Worm (Caenorhabditis elegans) whole organism, L3 larva: ENCODE results near the gene rpt-1.

ENCODE experiments used
- R02D3.7 ChIP-seq: fragments of 150-350 bp; optimal IDR thresholded peaks from 2 replicates; lab custom pipeline; 2014; ENCODE audit warnings: missing biosample characterization, missing genetic modification characterization
- aly-2 ChIP-seq: fragments of 150-350 bp; optimal IDR thresholded peaks from 2 replicates; lab custom pipeline; 2014; ENCODE audit warnings: missing biosample characterization, missing genetic modification characterization
- ama-1 ChIP-seq: fragments of 150-350 bp; optimal IDR thresholded peaks from 2 replicates; lab custom pipeline; 2018
- ceh-28 ChIP-seq: fragments of 150-350 bp; optimal IDR thresholded peaks from 2 replicates; lab custom pipeline; 2014; ENCODE audit warnings: missing biosample characterization, missing genetic modification reagents, missing genetic modification characterization
- ceh-82 ChIP-seq: fragments of 150-350 bp; optimal IDR thresholded peaks from 2 replicates; lab custom pipeline; 2014; ENCODE audit warnings: missing biosample characterization, missing genetic modification characterization
- daf-12 ChIP-seq: fragments of 150-350 bp; optimal IDR thresholded peaks from 2 replicates; lab custom pipeline; 2014; ENCODE audit warnings: missing biosample characterization, missing genetic modification reagents, missing genetic modification characterization
- egl-27 ChIP-seq: sonication (generic microtip); optimal IDR thresholded peaks from 4 replicates; lab custom pipeline; 2017; ENCODE audit warnings: missing biosample characterization, missing genetic modification reagents, missing genetic modification characterization
- egl-5 ChIP-seq: fragments of 150-350 bp; optimal IDR thresholded peaks from 2 replicates; lab custom pipeline; 2017; ENCODE audit warnings: missing biosample characterization, missing genetic modification reagents, missing genetic modification characterization, inconsistent platforms
- elt-1 ChIP-seq: fragments of 150-350 bp; optimal IDR thresholded peaks from 2 replicates; lab custom pipeline; 2014; ENCODE audit warnings: missing biosample characterization, missing genetic modification characterization
- elt-2 ChIP-seq: sonication (generic microtip); optimal IDR thresholded peaks from 2 replicates; lab custom pipeline; 2016; ENCODE audit warnings: missing genetic modification reagents, mild to moderate bottlenecking, missing genetic modification characterization, missing compliant biosample characterization
- elt-3 ChIP-seq, 3 experiments: fragments of 150-350 bp in 1 of 3; sonication (generic microtip) in 2 of 3; optimal IDR thresholded peaks; 2 replicates in 2 of 3; 4 replicates in 1 of 3; lab custom pipeline; 2014 to 2017; ENCODE audit warnings: missing biosample characterization in 3 of 3, missing genetic modification characterization in 3 of 3
- eor-1 ChIP-seq, 2 experiments: fragments of 150-350 bp; optimal IDR thresholded peaks; 2 replicates each; lab custom pipeline; 2014 to 2018; ENCODE audit warnings: missing biosample characterization in 2 of 2, missing genetic modification characterization in 2 of 2
- fkh-10 ChIP-seq: sonication (generic microtip); optimal IDR thresholded peaks from 2 replicates; lab custom pipeline; 2017; ENCODE audit warnings: missing biosample characterization, missing genetic modification reagents, missing genetic modification characterization
- fos-1 ChIP-seq: fragments of 150-350 bp; optimal IDR thresholded peaks from 2 replicates; lab custom pipeline; 2014; ENCODE audit warnings: missing biosample characterization, missing genetic modification characterization
- hmg-11 ChIP-seq: sonication (generic microtip); optimal IDR thresholded peaks from 2 replicates; lab custom pipeline; 2016; ENCODE audit warnings: missing genetic modification characterization, missing compliant biosample characterization
- jun-1 ChIP-seq: fragments of 150-350 bp; optimal IDR thresholded peaks from 2 replicates; lab custom pipeline; 2014; ENCODE audit warnings: missing biosample characterization, missing genetic modification reagents, missing genetic modification characterization
- lin-15B ChIP-seq: fragments of 150-350 bp; optimal IDR thresholded peaks from 2 replicates; lab custom pipeline; 2014; ENCODE audit warnings: missing biosample characterization, missing genetic modification characterization
- lin-39 ChIP-seq: fragments of 150-350 bp; optimal IDR thresholded peaks from 2 replicates; lab custom pipeline; 2018; ENCODE audit warnings: missing biosample characterization, missing genetic modification reagents, missing genetic modification characterization
- lsy-12 ChIP-seq: sonication (generic microtip); optimal IDR thresholded peaks from 2 replicates; lab custom pipeline; 2016; ENCODE audit warnings: mild to moderate bottlenecking, missing genetic modification characterization, missing compliant biosample characterization
- mdl-1 ChIP-seq: fragments of 150-350 bp; optimal IDR thresholded peaks from 2 replicates; lab custom pipeline; 2014; ENCODE audit warnings: missing biosample characterization, missing genetic modification characterization
- mml-1 ChIP-seq: fragments of 150-350 bp; sonication (generic microtip); optimal IDR thresholded peaks from 3 replicates; lab custom pipeline; 2014; ENCODE audit warnings: missing biosample characterization, missing genetic modification characterization
- nfya-1 ChIP-seq: sonication (generic microtip); optimal IDR thresholded peaks from 2 replicates; lab custom pipeline; 2017; ENCODE audit warnings: missing genetic modification characterization, mild to moderate bottlenecking, missing compliant biosample characterization, antibody characterized with exemption, moderate library complexity; ENCODE audit not compliant: insufficient read depth
- nhr-11 ChIP-seq: fragments of 150-350 bp; optimal IDR thresholded peaks from 2 replicates; lab custom pipeline; 2014; ENCODE audit warnings: missing biosample characterization, missing genetic modification characterization
- nhr-12 ChIP-seq: fragments of 150-350 bp; optimal IDR thresholded peaks from 2 replicates; lab custom pipeline; 2014; ENCODE audit warnings: missing biosample characterization, missing genetic modification characterization
- nhr-23 ChIP-seq: fragments of 150-350 bp; optimal IDR thresholded peaks from 2 replicates; lab custom pipeline; 2014; ENCODE audit warnings: missing biosample characterization, missing genetic modification reagents, missing genetic modification characterization
- nhr-25 ChIP-seq: sonication (generic microtip); optimal IDR thresholded peaks from 2 replicates; lab custom pipeline; 2017; ENCODE audit warnings: missing biosample characterization, missing genetic modification characterization
- nhr-28 ChIP-seq: fragments of 150-350 bp; optimal IDR thresholded peaks from 2 replicates; lab custom pipeline; 2014; ENCODE audit warnings: missing biosample characterization, missing genetic modification characterization
- nhr-43 ChIP-seq: sonication (generic microtip); optimal IDR thresholded peaks from 2 replicates; lab custom pipeline; 2016; ENCODE audit warnings: mild to moderate bottlenecking, missing genetic modification characterization, missing compliant biosample characterization; ENCODE audit not compliant: poor library complexity, severe bottlenecking
- nhr-67 ChIP-seq: fragments of 150-350 bp; optimal IDR thresholded peaks from 2 replicates; lab custom pipeline; 2014; ENCODE audit warnings: missing biosample characterization, missing genetic modification characterization
- nhr-76 ChIP-seq: fragments of 150-350 bp; sonication (generic microtip); optimal IDR thresholded peaks from 5 replicates; lab custom pipeline; 2014; ENCODE audit warnings: missing biosample characterization, missing genetic modification characterization
- nhr-77 ChIP-seq: fragments of 150-350 bp; optimal IDR thresholded peaks from 2 replicates; lab custom pipeline; 2014; ENCODE audit warnings: missing biosample characterization, missing genetic modification characterization
- pha-4 ChIP-seq: fragments of 150-350 bp; optimal IDR thresholded peaks from 2 replicates; lab custom pipeline; 2014; ENCODE audit warnings: missing biosample characterization, missing genetic modification reagents, missing genetic modification characterization
- pqm-1 ChIP-seq: fragments of 150-350 bp; optimal IDR thresholded peaks from 2 replicates; lab custom pipeline; 2017; ENCODE audit warnings: missing biosample characterization, missing genetic modification characterization, inconsistent platforms
- sea-2 ChIP-seq: fragments of 150-350 bp; sonication (generic microtip); optimal IDR thresholded peaks from 4 replicates; lab custom pipeline; 2014; ENCODE audit warnings: missing biosample characterization, missing genetic modification reagents, missing genetic modification characterization
- snpc-4 ChIP-seq: fragments of 150-350 bp; optimal IDR thresholded peaks from 2 replicates; lab custom pipeline; 2014; ENCODE audit warnings: missing biosample characterization, missing genetic modification characterization
- tbx-2 ChIP-seq: sonication (generic microtip); optimal IDR thresholded peaks from 2 replicates; lab custom pipeline; 2016; ENCODE audit warnings: mild to moderate bottlenecking, missing genetic modification characterization, missing compliant biosample characterization
- unc-62 ChIP-seq: fragments of 150-350 bp; sonication (generic microtip); optimal IDR thresholded peaks from 4 replicates; lab custom pipeline; 2014; ENCODE audit warnings: missing biosample characterization, missing genetic modification reagents, missing genetic modification characterization
- zag-1 ChIP-seq: fragments of 150-350 bp; optimal IDR thresholded peaks from 2 replicates; lab custom pipeline; 2014; ENCODE audit warnings: missing biosample characterization, missing genetic modification characterization
- ztf-4 ChIP-seq: fragments of 150-350 bp; optimal IDR thresholded peaks from 2 replicates; lab custom pipeline; 2014; ENCODE audit warnings: missing biosample characterization, missing genetic modification characterization

Gene rpt-1

DNA sequence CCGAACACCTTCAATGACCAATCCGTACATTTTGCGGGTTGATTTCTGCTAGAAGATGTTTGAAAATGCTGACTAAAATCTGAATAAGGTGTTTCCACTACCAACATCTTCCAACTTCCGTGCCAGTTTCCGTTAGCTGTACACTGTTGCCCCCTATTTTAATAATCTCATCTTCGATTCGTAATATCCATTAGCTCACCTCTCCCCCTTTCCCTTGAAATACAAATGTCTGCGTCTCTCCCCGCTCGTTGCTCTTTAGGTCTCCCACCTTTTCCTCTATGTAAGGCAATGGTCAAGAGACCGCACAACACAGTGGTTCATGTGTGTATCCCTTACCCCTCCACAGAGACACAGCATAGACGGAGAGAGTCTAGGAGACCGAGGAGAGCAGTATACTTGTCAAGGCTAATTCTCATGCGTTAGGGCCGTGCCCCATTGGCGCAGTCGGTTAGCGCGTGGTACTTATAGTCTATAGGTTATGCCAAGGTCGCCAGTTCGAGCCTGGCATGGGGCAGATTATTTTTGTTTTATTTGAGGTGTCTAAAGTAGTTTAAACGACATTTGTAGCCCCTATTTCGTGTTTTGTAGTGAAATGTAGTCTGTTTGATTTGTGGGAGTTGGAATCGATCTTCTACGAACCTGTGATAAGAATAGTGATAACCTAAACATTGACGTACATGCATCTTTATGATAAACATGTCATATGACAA, 19.7 kb upstream of the rpt-1 start, which contains the start of gene gcy-33:
Gene gcy-33, minus strand, starts transcription at position 51 of the 710 bp plus-strand sequence.
- peak; percentile 84 for TF ChIP-seq lsy-12 (tag; lab: Kevin White, UChicago)
- peak; percentile 67 for TF ChIP-seq ceh-28 (tag; lab: Kevin White, UChicago)
- TF ChIP-seq tbx-2 (tag; lab: Kevin White, UChicago): peak; percentile 78
- no peak for TF ChIP-seq nhr-28
- peak; percentile 80 for TF ChIP-seq egl-27 (tag; lab: Kevin White, UChicago)
- peak; percentile 48 for TF ChIP-seq nhr-23 (tag; lab: Kevin White, UChicago)
- peak; percentile 81 for TF ChIP-seq lin-39 (tag; lab: Kevin White, UChicago)
- peak; percentile 78 for TF ChIP-seq nfya-1 (tag; lab: Kevin White, UChicago)
- TF ChIP-seq zag-1: no peak
- TF ChIP-seq aly-2: peak; percentile 16
- TF ChIP-seq mdl-1 (tag; lab: Kevin White, UChicago): no peak
- no peak for TF ChIP-seq lin-15B (tag; lab: Kevin White, UChicago)
- TF ChIP-seq ceh-82 (tag; lab: Kevin White, UChicago): peak; percentile 61
- peak; percentile 15 for TF ChIP-seq ztf-4 (tag; lab: Kevin White, UChicago)
- peak; percentile 94 for TF ChIP-seq elt-2 (tag; lab: Kevin White, UChicago)
- peak; percentile 64 for TF ChIP-seq R02D3.7
- peak; percentile 99 for TF ChIP-seq hmg-11 (tag; lab: Kevin White, UChicago)
- TF ChIP-seq nhr-76: peak; percentile 6
- TF ChIP-seq fkh-10: no peak
- peak; percentile 79 for TF ChIP-seq pha-4 (tag; lab: Kevin White, UChicago)
- TF ChIP-seq elt-1: no peak
- no peak for TF ChIP-seq nhr-67 (tag; lab: Kevin White, UChicago)
- peak; percentile 97 for TF ChIP-seq pqm-1
- TF ChIP-seq egl-5 (tag; lab: Kevin White, UChicago): peak; percentile 75
- TF ChIP-seq snpc-4: peak; percentile 30
- no peak for TF ChIP-seq unc-62
- peak; percentile 65 for TF ChIP-seq jun-1 (tag; lab: Kevin White, UChicago)
- TF ChIP-seq nhr-77: peak; percentile 36
- peak; percentile 71 for TF ChIP-seq nhr-25 (tag; lab: Kevin White, UChicago)
- TF ChIP-seq fos-1 (tag; lab: Kevin White, UChicago): peak; percentile 62
- peak; percentile 60 for TF ChIP-seq sea-2
- no peak for TF ChIP-seq mml-1 (tag; lab: Kevin White, UChicago)
- TF ChIP-seq nhr-43 (tag; lab: Kevin White, UChicago): peak; percentile 91
- TF ChIP-seq, all 47 proteins: peak for 24

DNA sequence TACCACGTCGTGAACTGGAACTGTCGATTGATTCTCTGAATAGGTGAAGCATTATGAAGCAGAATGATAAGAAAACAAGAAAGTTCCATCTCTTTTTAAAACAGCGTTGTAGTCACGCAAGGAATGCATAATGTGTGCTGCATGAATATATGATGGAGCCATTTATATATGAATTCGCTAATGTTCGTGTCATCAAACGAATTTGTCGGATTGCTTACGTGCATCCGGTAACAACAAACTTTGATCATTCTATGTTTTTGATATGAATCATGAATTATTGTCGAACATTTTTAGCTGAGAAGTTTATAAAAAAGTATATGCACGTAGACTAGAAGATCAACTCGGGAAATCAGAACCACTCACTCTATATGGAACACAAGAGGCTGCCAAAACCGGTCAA, 15.2 kb upstream of the rpt-1 start:
- no peak for TF ChIP-seq eor-1 (tag; optimal IDR thresholded peaks at IDR 0.05; lab: Kevin White, UChicago)
- TF ChIP-seq nhr-12 (tag; lab: Kevin White, UChicago): no peak
- no peak for TF ChIP-seq ztf-4 (tag; lab: Kevin White, UChicago)
- no peak for TF ChIP-seq lsy-12 (tag; lab: Kevin White, UChicago)
- no peak for TF ChIP-seq fos-1 (tag; lab: Kevin White, UChicago)
- TF ChIP-seq nhr-11 (tag; lab: Kevin White, UChicago): no peak
- no peak for TF ChIP-seq pha-4 (tag; lab: Kevin White, UChicago)
- no peak for TF ChIP-seq ama-1 (lab: Kevin White, UChicago)
- no peak for TF ChIP-seq lin-15B (tag; lab: Kevin White, UChicago)
- no peak for TF ChIP-seq egl-5 (tag; lab: Kevin White, UChicago)
- no peak for TF ChIP-seq fkh-10
- no peak for TF ChIP-seq hmg-11 (tag; lab: Kevin White, UChicago)
- TF ChIP-seq elt-3 (tag; optimal IDR thresholded peaks at IDR 0.05; lab: Kevin White, UChicago): no peak
- no peak for TF ChIP-seq tbx-2 (tag; lab: Kevin White, UChicago)
- TF ChIP-seq pqm-1: no peak

DNA sequence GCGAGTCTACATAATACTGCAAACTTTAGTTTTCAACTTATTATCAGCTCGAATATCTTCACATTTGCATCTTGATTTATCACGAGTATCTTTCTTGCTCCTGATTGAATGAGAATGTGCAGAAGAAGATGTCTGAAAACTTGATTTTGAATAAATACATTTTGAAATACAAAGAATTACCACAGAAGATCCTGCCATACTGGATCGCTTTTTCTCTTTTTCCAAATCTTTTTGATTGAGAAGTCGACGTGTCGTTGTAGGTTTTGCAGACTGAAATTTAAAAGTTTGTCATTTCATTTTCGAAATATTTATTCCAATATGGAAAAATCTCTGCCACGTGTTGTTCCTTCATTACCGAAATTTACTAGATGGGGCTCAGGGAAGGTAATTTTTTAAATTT, 13.7 kb upstream of the rpt-1 start, which contains the start of gene C52E4.12:
Gene C52E4.12, plus strand, starts transcription at position 301 of the 400 bp plus-strand sequence.
- TF ChIP-seq daf-12 (no peak), ama-1 (lab: Kevin White, UChicago) (no peak), mml-1 (tag; lab: Kevin White, UChicago) (no peak), eor-1 (tag; optimal IDR thresholded peaks at IDR 0.05; lab: Kevin White, UChicago) (no peak)
- TF ChIP-seq, all 47 proteins: peak for 0
